Fruit fly (Drosophila melanogaster) Kc167 (cell line): ENCODE measurements around the gene CG9393.

Source experiments
- Myc ChIP-seq: fragments of >200 bp; optimal IDR thresholded peaks from 2 replicates; lab custom pipeline; 2017; ENCODE audit warnings: missing external identifiers
- Sin3A ChIP-seq: fragments of >200 bp; optimal IDR thresholded peaks from 2 replicates; lab custom pipeline; 2018; ENCODE audit warnings: missing external identifiers
- h ChIP-seq: fragments of >200 bp; optimal IDR thresholded peaks from 3 replicates; lab custom pipeline; 2018; ENCODE audit warnings: missing external identifiers
- insv ChIP-seq: fragments of >200 bp; optimal IDR thresholded peaks from 3 replicates; lab custom pipeline; 2018; ENCODE audit warnings: missing external identifiers
- psq ChIP-seq: fragments of >200 bp; optimal IDR thresholded peaks from 2 replicates; lab custom pipeline; 2017; ENCODE audit warnings: missing external identifiers
- ttk ChIP-seq: sonication (Bioruptor generic); optimal IDR thresholded peaks from 2 replicates; lab custom pipeline; 2017; ENCODE audit warnings: missing external identifiers

DNA sequence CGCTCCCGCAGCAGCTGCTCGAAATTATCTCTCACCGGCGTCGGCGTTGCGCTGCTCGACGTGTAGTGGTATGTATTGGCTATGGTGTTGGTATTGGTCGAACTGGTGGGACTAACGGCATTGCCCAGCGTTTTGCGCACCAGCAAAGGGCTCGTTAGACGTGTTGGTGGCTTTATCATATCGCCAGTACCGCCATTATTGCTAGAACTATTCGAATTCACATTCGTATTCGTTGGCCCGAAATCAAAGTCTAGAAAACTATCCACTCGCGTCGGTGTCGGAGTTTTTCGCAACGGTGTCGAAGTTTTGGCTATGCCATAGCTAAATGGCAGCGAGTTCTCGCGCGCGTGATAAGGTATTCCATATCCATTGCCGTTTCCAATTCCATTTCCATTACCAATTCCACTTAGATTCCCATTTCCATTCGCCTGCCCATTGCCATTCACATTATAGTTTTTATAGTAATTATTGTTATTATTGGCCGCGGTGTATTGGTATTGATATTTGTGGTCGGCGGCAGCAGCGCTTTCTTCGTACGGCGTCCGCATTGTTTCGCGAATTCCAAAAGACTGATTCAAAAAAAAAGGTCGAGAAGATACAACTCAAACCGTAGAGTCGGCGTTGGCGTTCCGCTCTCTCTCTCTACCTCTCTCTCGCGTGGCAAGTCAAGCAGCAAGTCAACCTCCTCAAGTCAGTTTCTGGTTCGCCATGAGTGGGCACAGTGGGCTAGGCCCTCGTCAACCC, 30.9 kb downstream of the CG9393 start, which contains the start of gene by:
- TF ChIP-seq psq (lab: Kevin White, UChicago) (no peak), ttk (lab: Kevin White, UChicago) (no peak), insv (lab: Kevin White, UChicago) (no peak), Myc (lab: Kevin White, UChicago) (no peak), Sin3A (lab: Kevin White, UChicago) (no peak), h (lab: Kevin White, UChicago) (no peak)
